Fruit fly (Drosophila melanogaster) whole organism, prepupa: Measurements from ENCODE around the gene Tmx3.
A peak's percentile ranks its signal among the peaks of the same experiment; 100 is the strongest.

Source experiments
- Blimp-1 ChIP-seq: fragments of 200-800 bp; sonication (Bioruptor generic); optimal IDR thresholded peaks from 3 replicates; lab custom pipeline; 2017; ENCODE audit warnings: missing biosample characterization, missing genetic modification characterization, mild to moderate bottlenecking, moderate library complexity, missing genetic modification reagents
- CG10631 ChIP-seq: fragments of 200-800 bp; sonication (Bioruptor generic); optimal IDR thresholded peaks from 2 replicates; lab custom pipeline; 2016; ENCODE audit warnings: missing biosample characterization, missing genetic modification characterization
- CG10669 ChIP-seq: fragments of 200-800 bp; sonication (Bioruptor generic); optimal IDR thresholded peaks from 3 replicates; lab custom pipeline; 2018; ENCODE audit warnings: missing biosample characterization, mild to moderate bottlenecking, missing genetic modification characterization, moderate library complexity
- CG11294 ChIP-seq: fragments of 200-800 bp; sonication (Bioruptor generic); IDR thresholded peaks from 2 replicates; pipeline ENCODE4 v1.3.6; 2022; ENCODE audit warnings: missing biosample characterization, missing genetic modification characterization
- CG11762 ChIP-seq: fragments of 200-800 bp; sonication (Bioruptor generic); optimal IDR thresholded peaks from 3 replicates; lab custom pipeline; 2016; ENCODE audit warnings: missing biosample characterization, missing genetic modification characterization; ENCODE audit not compliant: insufficient read depth
- CG3032 ChIP-seq: fragments of 200-800 bp; optimal IDR thresholded peaks from 2 replicates; lab custom pipeline; 2019; ENCODE audit warnings: missing biosample characterization, mild to moderate bottlenecking, missing genetic modification characterization, moderate library complexity
- CG31627 ChIP-seq: fragments of 200-800 bp; sonication (Bioruptor generic); optimal IDR thresholded peaks from 3 replicates; lab custom pipeline; 2016; ENCODE audit warnings: missing biosample characterization, missing genetic modification characterization
- CG32006 ChIP-seq: fragments of 200-800 bp; sonication (Bioruptor generic); optimal IDR thresholded peaks from 3 replicates; lab custom pipeline; 2017; ENCODE audit warnings: missing biosample characterization, mild to moderate bottlenecking, missing genetic modification characterization
- CG34406 ChIP-seq: fragments of 200-800 bp; sonication (Bioruptor generic); optimal IDR thresholded peaks from 3 replicates; lab custom pipeline; 2016; ENCODE audit warnings: missing biosample characterization, missing genetic modification characterization
- CG3919 ChIP-seq: fragments of 200-800 bp; sonication (Bioruptor generic); optimal IDR thresholded peaks from 3 replicates; lab custom pipeline; 2016; ENCODE audit warnings: missing biosample characterization, missing genetic modification characterization
- CG4318 ChIP-seq: fragments of 200-800 bp; sonication (Bioruptor generic); optimal IDR thresholded peaks from 3 replicates; lab custom pipeline; 2017; ENCODE audit warnings: missing biosample characterization, mild to moderate bottlenecking, missing genetic modification characterization
- CG6163 ChIP-seq: fragments of 200-800 bp; sonication (Bioruptor generic); IDR thresholded peaks from 3 replicates; pipeline ENCODE4 v1.3.6; 2022; ENCODE audit warnings: missing biosample characterization, missing genetic modification characterization
- CG6792 ChIP-seq: fragments of 200-800 bp; sonication (Bioruptor generic); optimal IDR thresholded peaks from 3 replicates; lab custom pipeline; 2016; ENCODE audit warnings: missing biosample characterization, missing genetic modification characterization
- CG6808 ChIP-seq: fragments of 200-800 bp; sonication (Bioruptor generic); optimal IDR thresholded peaks from 3 replicates; lab custom pipeline; 2017; ENCODE audit warnings: missing biosample characterization, missing genetic modification characterization, mild to moderate bottlenecking, moderate library complexity, missing genetic modification reagents
- CG6854 ChIP-seq: fragments of 200-800 bp; sonication (Bioruptor generic); optimal IDR thresholded peaks from 2 replicates; lab custom pipeline; 2017; ENCODE audit warnings: missing biosample characterization, mild to moderate bottlenecking, missing genetic modification characterization
- CG7368 ChIP-seq: fragments of 200-800 bp; sonication (Bioruptor generic); optimal IDR thresholded peaks from 3 replicates; lab custom pipeline; 2016; ENCODE audit warnings: missing biosample characterization, missing genetic modification characterization
- CG8119 ChIP-seq: fragments of 200-800 bp; sonication (Bioruptor generic); IDR thresholded peaks from 3 replicates; pipeline ENCODE4 v1.3.6; 2022; ENCODE audit warnings: missing biosample characterization, missing genetic modification characterization
- CG8319 ChIP-seq: fragments of 200-800 bp; sonication (Bioruptor generic); optimal IDR thresholded peaks from 3 replicates; lab custom pipeline; 2016; ENCODE audit warnings: missing biosample characterization, missing genetic modification characterization
- CG9139 ChIP-seq: fragments of 200-800 bp; sonication (Bioruptor generic); optimal IDR thresholded peaks from 3 replicates; lab custom pipeline; 2017; ENCODE audit warnings: missing biosample characterization, mild to moderate bottlenecking, missing genetic modification characterization
- Eip75B ChIP-seq: fragments of 200-800 bp; sonication (Bioruptor generic); optimal IDR thresholded peaks from 3 replicates; lab custom pipeline; 2016; ENCODE audit warnings: missing biosample characterization, missing genetic modification characterization
- Eip78C ChIP-seq: fragments of 200-800 bp; sonication (Bioruptor generic); peaks from one replicate; lab custom pipeline; 2016; ENCODE audit warnings: missing biosample characterization, missing genetic modification characterization
- Eip93F ChIP-seq: fragments of 200-800 bp; sonication (Bioruptor generic); optimal IDR thresholded peaks from 2 replicates; lab custom pipeline; 2016; ENCODE audit warnings: missing biosample characterization, mild to moderate bottlenecking, missing genetic modification characterization
- Ets21C ChIP-seq: fragments of 200-800 bp; sonication (Bioruptor generic); optimal IDR thresholded peaks from 3 replicates; lab custom pipeline; 2016; ENCODE audit warnings: missing biosample characterization, missing genetic modification characterization
- Ets96B ChIP-seq: fragments of 200-800 bp; optimal IDR thresholded peaks from 2 replicates; lab custom pipeline; 2019; ENCODE audit warnings: missing biosample characterization, mild to moderate bottlenecking, missing genetic modification characterization, moderate library complexity
- Gug ChIP-seq: fragments of 200-800 bp; sonication (Bioruptor generic); IDR thresholded peaks from 2 replicates; pipeline ENCODE4 v1.3.6; 2022; ENCODE audit warnings: missing biosample characterization, missing genetic modification characterization
- Hr38 ChIP-seq: sonication (Bioruptor generic); optimal IDR thresholded peaks from 2 replicates; lab custom pipeline; 2016; ENCODE audit warnings: missing biosample characterization, missing genetic modification characterization
- Hr39 ChIP-seq: fragments of 200-800 bp; sonication (Bioruptor generic); optimal IDR thresholded peaks from 2 replicates; lab custom pipeline; 2016; ENCODE audit warnings: missing biosample characterization, missing genetic modification characterization
- Lpt ChIP-seq: fragments of 200-800 bp; sonication (Bioruptor generic); optimal IDR thresholded peaks from 3 replicates; lab custom pipeline; 2016; ENCODE audit warnings: missing biosample characterization, missing genetic modification characterization
- Met ChIP-seq: fragments of 200-800 bp; sonication (Bioruptor generic); optimal IDR thresholded peaks from 3 replicates; lab custom pipeline; 2016; ENCODE audit warnings: missing biosample characterization, missing genetic modification characterization
- Smox ChIP-seq: fragments of 200-800 bp; sonication (Bioruptor generic); optimal IDR thresholded peaks from 3 replicates; lab custom pipeline; 2016; ENCODE audit warnings: missing biosample characterization, missing genetic modification characterization
- Sox102F ChIP-seq: fragments of 200-800 bp; sonication (Bioruptor generic); optimal IDR thresholded peaks from 2 replicates; lab custom pipeline; 2016; ENCODE audit warnings: missing biosample characterization, mild to moderate bottlenecking, missing genetic modification characterization
- Sox14 ChIP-seq: fragments of 200-800 bp; sonication (Bioruptor generic); optimal IDR thresholded peaks from 3 replicates; lab custom pipeline; 2016; ENCODE audit warnings: missing biosample characterization, missing genetic modification characterization
- achi ChIP-seq: fragments of 200-800 bp; sonication (Bioruptor generic); optimal IDR thresholded peaks from 3 replicates; lab custom pipeline; 2016; ENCODE audit warnings: missing biosample characterization, missing genetic modification characterization
- acj6 ChIP-seq: fragments of 200-800 bp; sonication (Bioruptor generic); optimal IDR thresholded peaks from 3 replicates; lab custom pipeline; 2016; ENCODE audit warnings: missing biosample characterization, missing genetic modification characterization
- cyc ChIP-seq: fragments of 200-800 bp; sonication (Bioruptor generic); optimal IDR thresholded peaks from 3 replicates; lab custom pipeline; 2016; ENCODE audit warnings: missing biosample characterization, missing genetic modification characterization
- dac ChIP-seq: fragments of 200-800 bp; sonication (Bioruptor generic); optimal IDR thresholded peaks from 2 replicates; lab custom pipeline; 2017; ENCODE audit warnings: missing biosample characterization, mild to moderate bottlenecking, missing genetic modification characterization
- dsx ChIP-seq: fragments of 200-800 bp; optimal IDR thresholded peaks from 3 replicates; lab custom pipeline; 2019; ENCODE audit warnings: missing biosample characterization, mild to moderate bottlenecking, missing genetic modification characterization, moderate library complexity; ENCODE audit not compliant: poor library complexity, severe bottlenecking
- eg ChIP-seq: fragments of 200-800 bp; sonication (Bioruptor generic); IDR thresholded peaks from 3 replicates; pipeline ENCODE4 v1.3.6; 2022; ENCODE audit warnings: missing biosample characterization, missing genetic modification characterization
- fd59A ChIP-seq: fragments of 200-800 bp; sonication (Bioruptor generic); optimal IDR thresholded peaks from 2 replicates; lab custom pipeline; 2017; ENCODE audit warnings: missing biosample characterization, mild to moderate bottlenecking, missing genetic modification characterization, missing genetic modification reagents
- fd85E ChIP-seq: fragments of 200-800 bp; sonication (Bioruptor generic); optimal IDR thresholded peaks from 3 replicates; lab custom pipeline; 2016; ENCODE audit warnings: missing biosample characterization, missing genetic modification characterization
- lz ChIP-seq: fragments of 200-800 bp; sonication (Bioruptor generic); optimal IDR thresholded peaks from 3 replicates; lab custom pipeline; 2016; ENCODE audit warnings: missing biosample characterization, missing genetic modification characterization
- net ChIP-seq: fragments of 200-800 bp; sonication (Bioruptor generic); optimal IDR thresholded peaks from 3 replicates; lab custom pipeline; 2016; ENCODE audit warnings: missing biosample characterization, missing genetic modification characterization
- pdm3 ChIP-seq: fragments of 200-800 bp; sonication (Bioruptor generic); optimal IDR thresholded peaks from 3 replicates; lab custom pipeline; 2016; ENCODE audit warnings: missing biosample characterization, missing genetic modification characterization
- salr ChIP-seq, 2 experiments: fragments of 200-800 bp; sonication (Bioruptor generic); optimal IDR thresholded peaks; 3 replicates each; lab custom pipeline; 2016 to 2018; ENCODE audit warnings: missing biosample characterization in 2 of 2, missing genetic modification characterization in 2 of 2, mild to moderate bottlenecking in 1 of 2
- spab ChIP-seq: fragments of 200-800 bp; sonication (Bioruptor generic); optimal IDR thresholded peaks from 2 replicates; lab custom pipeline; 2017; ENCODE audit warnings: missing biosample characterization, mild to moderate bottlenecking, missing genetic modification characterization, missing genetic modification reagents
- ss ChIP-seq, 2 experiments: fragments of 200-800 bp; sonication (Bioruptor generic); optimal IDR thresholded peaks; 2 replicates in 1 of 2; 3 replicates in 1 of 2; lab custom pipeline; 2017 to 2018; ENCODE audit warnings: mild to moderate bottlenecking in 2 of 2, missing biosample characterization in 2 of 2, missing genetic modification characterization in 2 of 2, moderate library complexity in 1 of 2
- svp ChIP-seq: fragments of 200-800 bp; sonication (Bioruptor generic); peaks from one replicate; lab custom pipeline; 2016; ENCODE audit warnings: missing biosample characterization, missing genetic modification characterization
- topi ChIP-seq: fragments of 200-800 bp; sonication (Bioruptor generic); optimal IDR thresholded peaks from 3 replicates; lab custom pipeline; 2016; ENCODE audit warnings: missing biosample characterization, missing genetic modification characterization

The Tmx3 gene

DNA sequence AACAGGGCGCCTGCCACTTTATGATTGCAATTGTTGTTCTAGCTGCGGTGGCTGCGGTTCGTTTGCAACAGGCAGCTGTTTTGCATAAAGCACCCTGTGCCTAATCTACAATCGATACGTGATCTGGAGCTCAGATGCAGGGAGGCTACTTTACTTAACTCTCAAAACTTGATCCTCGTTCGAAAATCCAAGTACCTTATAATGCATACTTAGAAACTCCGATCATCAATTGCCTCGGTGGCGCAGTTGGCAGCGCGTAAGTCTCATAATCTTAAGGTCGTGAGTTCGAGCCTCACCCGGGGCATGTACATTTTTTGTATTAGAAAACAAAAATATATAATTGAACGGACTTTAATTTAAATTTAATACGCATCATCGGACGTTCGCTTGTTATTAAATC lies 7.1 kb upstream of the Tmx3 start:
- no peak for TF ChIP-seq CG11762 (GFP tag; lab: Kevin White, UChicago)
- TF ChIP-seq Eip78C (GFP tag; lab: Kevin White, UChicago) = peak; percentile 11
- TF ChIP-seq svp (GFP tag; lab: Kevin White, UChicago) = peak; percentile 69

DNA sequence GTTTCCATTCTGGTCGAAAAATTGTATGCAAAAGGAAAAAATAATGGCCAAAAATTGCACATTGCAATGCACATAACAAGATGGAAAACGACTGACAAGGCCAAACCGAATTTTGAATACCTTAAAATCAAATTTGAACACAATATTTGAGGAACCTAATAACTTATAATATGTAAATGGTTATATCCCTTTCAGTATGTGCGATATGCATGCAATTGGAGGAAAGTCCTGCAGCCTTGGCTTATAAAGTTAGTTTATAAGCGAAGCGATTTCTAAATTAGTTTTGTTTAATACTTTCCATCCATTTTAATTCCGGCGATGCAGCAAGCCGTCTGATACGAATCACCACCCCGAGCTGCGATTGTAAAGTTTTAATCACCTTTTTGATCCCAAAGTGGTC lies 3.7 kb upstream of the Tmx3 start:
- TF ChIP-seq Eip78C (GFP tag; lab: Kevin White, UChicago) (peak; percentile 60), ss (GFP tag; optimal IDR thresholded peaks at IDR 0.05; lab: Kevin White, UChicago) (no peak), svp (GFP tag; lab: Kevin White, UChicago) (peak; percentile 64)
- TF ChIP-seq, all 60 proteins: peak for 2

DNA sequence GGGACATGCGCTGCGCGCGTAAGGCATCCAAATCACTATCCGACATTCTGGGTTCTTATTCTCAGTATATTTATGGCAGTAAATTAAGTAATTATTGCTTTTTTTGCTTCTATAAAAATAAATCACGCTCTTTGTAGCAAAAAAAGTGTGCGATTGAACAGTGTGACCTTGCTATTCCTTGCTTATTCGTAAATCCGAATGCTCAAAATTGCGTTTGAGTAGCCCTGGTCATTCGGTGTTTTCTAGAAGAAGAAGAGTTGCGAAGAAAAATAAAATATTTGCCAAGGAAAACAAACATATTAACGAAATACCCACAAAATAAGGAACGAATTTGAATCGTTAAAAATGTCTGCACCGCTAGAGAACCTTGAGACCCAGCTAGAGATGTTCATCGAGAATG lies 3.0 kb downstream of the Tmx3 start, which contains the start of the genes PDCD-5 and MED10:
Gene PDCD-5, minus strand, starts transcription at position 182 of the 400 bp plus-strand sequence.
Gene MED10, plus strand, starts transcription at position 228 of the 400 bp plus-strand sequence.
- TF ChIP-seq Blimp-1 (GFP tag; lab: Kevin White, UChicago) = no peak
- TF ChIP-seq CG31627 (GFP tag; lab: Kevin White, UChicago) = no peak
- no peak for TF ChIP-seq Eip93F (GFP tag; lab: Kevin White, UChicago)
- no peak for TF ChIP-seq acj6 (GFP tag; lab: Kevin White, UChicago)
- TF ChIP-seq Lpt (GFP tag; lab: Kevin White, UChicago) = no peak
- TF ChIP-seq CG9139 = no peak
- TF ChIP-seq Sox102F = no peak
- peak; percentile 24 for TF ChIP-seq CG6808 (GFP tag; lab: Kevin White, UChicago)
- TF ChIP-seq Smox (GFP tag; lab: Kevin White, UChicago) = no peak
- TF ChIP-seq lz (GFP tag; lab: Kevin White, UChicago) = no peak
- no peak for TF ChIP-seq CG7368 (GFP tag; lab: Kevin White, UChicago)
- no peak for TF ChIP-seq CG6163 (GFP tag; lab: Robert Waterston, UW)
- no peak for TF ChIP-seq dac (GFP tag; lab: Kevin White, UChicago)
- peak; percentile 11 to 26 for TF ChIP-seq ss (GFP tag; optimal IDR thresholded peaks at IDR 0.05; lab: Kevin White, UChicago)
- TF ChIP-seq salr (GFP tag; optimal IDR thresholded peaks at IDR 0.05; lab: Kevin White, UChicago) = peak in 1 of 2 experiments; percentile 2
- no peak for TF ChIP-seq net (GFP tag; lab: Kevin White, UChicago)
- no peak for TF ChIP-seq achi (GFP tag; lab: Kevin White, UChicago)
- no peak for TF ChIP-seq CG6854 (GFP tag; lab: Kevin White, UChicago)
- peak; percentile 56 for TF ChIP-seq CG3032 (tag; lab: Kevin White, UChicago)
- TF ChIP-seq CG4318 = no peak
- TF ChIP-seq CG32006 (GFP tag; lab: Kevin White, UChicago) = no peak
- no peak for TF ChIP-seq fd85E (GFP tag; lab: Kevin White, UChicago)
- TF ChIP-seq Eip75B (GFP tag; lab: Kevin White, UChicago) = peak; percentile 7
- TF ChIP-seq Eip78C (GFP tag; lab: Kevin White, UChicago) = peak; percentile 60
- TF ChIP-seq CG11294 = no peak
- TF ChIP-seq CG11762 (GFP tag; lab: Kevin White, UChicago) = no peak
- peak; percentile 7 for TF ChIP-seq topi
- TF ChIP-seq spab = no peak
- TF ChIP-seq svp (GFP tag; lab: Kevin White, UChicago) = peak; percentile 85
- TF ChIP-seq Ets21C (GFP tag; lab: Kevin White, UChicago) = no peak
- TF ChIP-seq fd59A (GFP tag; lab: Kevin White, UChicago) = no peak
- no peak for TF ChIP-seq CG8319
- peak; percentile 48 for TF ChIP-seq dsx (GFP tag; lab: Kevin White, UChicago)
- no peak for TF ChIP-seq Hr38 (GFP tag; lab: Kevin White, UChicago)
- no peak for TF ChIP-seq Met (GFP tag; lab: Kevin White, UChicago)
- TF ChIP-seq Sox14 (GFP tag; lab: Kevin White, UChicago) = peak; percentile 77
- no peak for TF ChIP-seq eg (GFP tag; lab: Robert Waterston, UW)
- no peak for TF ChIP-seq CG10631 (GFP tag; lab: Kevin White, UChicago)
- no peak for TF ChIP-seq cyc (GFP tag; lab: Kevin White, UChicago)
- TF ChIP-seq Ets96B (tag; lab: Kevin White, UChicago) = peak; percentile 17
- no peak for TF ChIP-seq CG3919
- TF ChIP-seq Hr39 (GFP tag; lab: Kevin White, UChicago) = no peak
- no peak for TF ChIP-seq CG34406 (GFP tag; lab: Kevin White, UChicago)
- TF ChIP-seq CG8119 (GFP tag; lab: Robert Waterston, UW) = no peak
- TF ChIP-seq CG10669 (GFP tag; lab: Kevin White, UChicago) = peak; percentile 11
- TF ChIP-seq pdm3 (GFP tag; lab: Kevin White, UChicago) = no peak
- no peak for TF ChIP-seq Gug (GFP tag; lab: Robert Waterston, UW)
- TF ChIP-seq CG6792 (GFP tag; lab: Kevin White, UChicago) = no peak
